Worm (Caenorhabditis elegans) whole organism, L4/young adult: ENCODE data around the gene F01D5.8.

Source experiments
- dao-5 ChIP-seq: sonication (generic microtip); optimal IDR thresholded peaks from 2 replicates; lab custom pipeline; 2016; ENCODE audit warnings: missing genotype, missing genetic modification characterization, moderate library complexity, missing compliant biosample characterization
- him-1 ChIP-seq: sonication (generic microtip); optimal IDR thresholded peaks from 2 replicates; lab custom pipeline; 2016; ENCODE audit warnings: missing genotype, missing genetic modification reagents, missing genetic modification characterization, missing compliant biosample characterization

ce11 chrII:13973514-13973913 is 37.0 kb upstream of the F01D5.8 start, which contains the start of gene Y39G8B.1:
- no peak for TF ChIP-seq him-1 (tag; lab: Kevin White, UChicago)
- TF ChIP-seq dao-5 (tag; lab: Kevin White, UChicago) = no peak
